Worm (Caenorhabditis elegans): ENCODE measurements around the gene H35B03.1.

- TF ChIP-seq ztf-29 (GFP tag; IDR thresholded peaks at IDR 0.05) (no peak), klf-2 (GFP tag; conservative IDR thresholded peaks at IDR 0.05) (no peak), flt-1 (GFP tag; IDR thresholded peaks at IDR 0.05) (no peak), ref-1 (GFP tag; conservative IDR thresholded peaks at IDR 0.05) (no peak), tab-1 (GFP tag; IDR thresholded peaks at IDR 0.05) (no peak), ztf-23 (GFP tag; IDR thresholded peaks at IDR 0.05) (no peak), med-1 (GFP tag; optimal IDR thresholded peaks at IDR 0.05; ENCODE audit: insufficient read depth) (no peak)
Observed at ce11 chrIV:5765652-5766051, 40.3 kb downstream of the H35B03.1 start.

Measured in whole organism, midembryonic.